Worm (Caenorhabditis elegans): ENCODE data around the gene str-187.

- no peak for TF ChIP-seq him-1 (tag; optimal IDR thresholded peaks at IDR 0.05)
- TF ChIP-seq dao-5 (tag; optimal IDR thresholded peaks at IDR 0.05): no peak
- no peak for TF ChIP-seq W03F9.2 (tag; optimal IDR thresholded peaks at IDR 0.05)
Observed at ce11 chrIV:17258824-17259223, 6.6 kb upstream of the str-187 start.
